Fruit fly (Drosophila melanogaster) whole organism, wandering third instar larva: ENCODE measurements around the gene Lamtor3.

Experiments used
- Abd-B ChIP-seq: fragments of >200 bp; optimal IDR thresholded peaks from 2 replicates; lab custom pipeline; 2017; ENCODE audit warnings: missing biosample characterization, missing genetic modification characterization
- CG32264 ChIP-seq: fragments of 200-800 bp; sonication (Bioruptor generic); optimal IDR thresholded peaks from 2 replicates; lab custom pipeline; 2016; ENCODE audit warnings: missing biosample characterization, missing genetic modification characterization
- Dfd ChIP-seq: fragments of >200 bp; optimal IDR thresholded peaks from 2 replicates; lab custom pipeline; 2017; ENCODE audit warnings: missing biosample characterization, missing genetic modification characterization
- Hr78 ChIP-seq: fragments of >200 bp; optimal IDR thresholded peaks from 2 replicates; lab custom pipeline; 2017; ENCODE audit warnings: missing biosample characterization, missing genetic modification characterization
- Jra ChIP-seq: sonication (Bioruptor generic); optimal IDR thresholded peaks from 2 replicates; lab custom pipeline; 2016; ENCODE audit warnings: missing biosample characterization, missing genetic modification characterization
- Mio ChIP-seq: sonication (Bioruptor generic); optimal IDR thresholded peaks from 2 replicates; lab custom pipeline; 2016; ENCODE audit warnings: missing biosample characterization, missing genetic modification characterization
- N ChIP-seq: fragments of >200 bp; optimal IDR thresholded peaks from 2 replicates; lab custom pipeline; 2018; ENCODE audit warnings: missing biosample characterization, missing external identifiers, missing genetic modification characterization
- Rel ChIP-seq, 2 experiments: fragments of 200-800 bp; sonication (Bioruptor generic) in 1 of 2; optimal IDR thresholded peaks; 2 replicates in 1 of 2; 3 replicates in 1 of 2; lab custom pipeline; 2016 to 2019; ENCODE audit warnings: mild to moderate bottlenecking in 2 of 2, missing biosample characterization in 2 of 2, missing genetic modification characterization in 2 of 2, moderate library complexity in 1 of 2
- Vsx2 ChIP-seq: fragments of 200-300, 225-300 bp; sonication (Bioruptor generic); optimal IDR thresholded peaks from 2 replicates; lab custom pipeline; 2018; ENCODE audit warnings: missing biosample characterization, missing genetic modification characterization; ENCODE audit not compliant: partially characterized antibody
- br ChIP-seq: fragments of 200-800 bp; sonication (Bioruptor generic); optimal IDR thresholded peaks from 2 replicates; lab custom pipeline; 2016; ENCODE audit warnings: missing biosample characterization, missing genetic modification characterization
- brk ChIP-seq: fragments of 200-800 bp; sonication (Bioruptor generic); optimal IDR thresholded peaks from 2 replicates; lab custom pipeline; 2016; ENCODE audit warnings: missing biosample characterization, mild to moderate bottlenecking, missing genetic modification characterization
- dl ChIP-seq, 2 experiments: fragments of 175-275, 200-275 bp in 1 of 2; fragments of 200-275 bp in 1 of 2; sonication (Bioruptor generic); optimal IDR thresholded peaks; lab custom pipeline; 2018; ENCODE audit warnings: mild to moderate bottlenecking in 2 of 2, missing biosample characterization in 2 of 2, missing genetic modification characterization in 2 of 2, moderate library complexity in 2 of 2; ENCODE audit not compliant: partially characterized antibody in 2 of 2, insufficient read depth in 1 of 2
- foxo ChIP-seq, 2 experiments: fragments of 200-800 bp; sonication (Bioruptor generic); optimal IDR thresholded peaks; 2 replicates in 1 of 2; 3 replicates in 1 of 2; lab custom pipeline; 2016 to 2017; ENCODE audit warnings: missing biosample characterization in 2 of 2, missing genetic modification characterization in 2 of 2
- fru ChIP-seq: fragments of 200-800 bp; sonication (Bioruptor generic); optimal IDR thresholded peaks from 3 replicates; lab custom pipeline; 2016; ENCODE audit warnings: missing biosample characterization, mild to moderate bottlenecking, missing genetic modification characterization
- jim ChIP-seq: fragments of 175-275, 200-325 bp; sonication (Bioruptor generic); optimal IDR thresholded peaks from 2 replicates; lab custom pipeline; 2016; ENCODE audit warnings: missing biosample characterization, mild to moderate bottlenecking, missing genetic modification characterization
- pan ChIP-seq: fragments of >200 bp; optimal IDR thresholded peaks from 2 replicates; lab custom pipeline; 2017
- psq ChIP-seq: fragments of 200-800 bp; sonication (Bioruptor generic); optimal IDR thresholded peaks from 3 replicates; lab custom pipeline; 2017; ENCODE audit warnings: missing biosample characterization, mild to moderate bottlenecking, missing genetic modification characterization, moderate library complexity
- rgr ChIP-seq: fragments of 200-800 bp; sonication (Bioruptor generic); optimal IDR thresholded peaks from 3 replicates; lab custom pipeline; 2016; ENCODE audit warnings: missing biosample characterization, mild to moderate bottlenecking, missing genetic modification characterization
- sage ChIP-seq: fragments of 200-800 bp; sonication (Bioruptor generic); optimal IDR thresholded peaks from 2 replicates; lab custom pipeline; 2016; ENCODE audit warnings: missing biosample characterization, mild to moderate bottlenecking, missing genetic modification characterization
- sv ChIP-seq: fragments of 200-800 bp; sonication (Bioruptor generic); optimal IDR thresholded peaks from 3 replicates; lab custom pipeline; 2016; ENCODE audit warnings: missing biosample characterization, missing genetic modification characterization
- usp ChIP-seq: fragments of >200 bp; optimal IDR thresholded peaks from 2 replicates; lab custom pipeline; 2017; ENCODE audit warnings: missing biosample characterization, missing genetic modification characterization
- woc ChIP-seq: sonication (Bioruptor generic); optimal IDR thresholded peaks from 2 replicates; lab custom pipeline; 2016; ENCODE audit warnings: missing biosample characterization, mild to moderate bottlenecking, missing genetic modification characterization

The Lamtor3 gene

dm6 chr2L:17524449-17524848, 43.4 kb downstream of the Lamtor3 start, which contains the start of gene CG15143:
Gene CG15143, minus strand, starts transcription at chr2L:17524549.
- TF ChIP-seq jim (no peak), Abd-B (GFP tag; lab: Kevin White, UChicago) (no peak), brk (GFP tag; lab: Kevin White, UChicago) (no peak), foxo (GFP tag; optimal IDR thresholded peaks at IDR 0.05; lab: Kevin White, UChicago) (no peak), Rel (GFP tag; optimal IDR thresholded peaks at IDR 0.05; lab: Kevin White, UChicago) (no peak), Rel (tag; optimal IDR thresholded peaks at IDR 0.05; lab: Kevin White, UChicago) (no peak), usp (GFP tag; lab: Kevin White, UChicago) (no peak), psq (GFP tag; lab: Kevin White, UChicago) (no peak), CG32264 (GFP tag; lab: Kevin White, UChicago) (no peak), Hr78 (GFP tag; lab: Kevin White, UChicago) (no peak), sv (no peak), fru (GFP tag; lab: Kevin White, UChicago) (no peak), woc (no peak), Mio (no peak)

dm6 chr2L:17529022-17529421, 48.0 kb downstream of the Lamtor3 start, which contains the start of gene CG15144:
Gene CG15144, minus strand, starts transcription at chr2L:17529122.
- TF ChIP-seq Hr78 (GFP tag; lab: Kevin White, UChicago) (no peak), Vsx2 (no peak), pan (lab: Kevin White, UChicago) (no peak), sage (GFP tag; lab: Kevin White, UChicago) (no peak), rgr (no peak), dl (GFP tag; optimal IDR thresholded peaks at IDR 0.05; lab: Kevin White, UChicago; ENCODE audit: insufficient read depth in 1 of 2, partially characterized antibody in 2 of 2) (no peak), Jra (GFP tag; lab: Kevin White, UChicago) (no peak), br (GFP tag; lab: Kevin White, UChicago) (no peak), Dfd (GFP tag; lab: Kevin White, UChicago) (no peak), N (GFP tag; lab: Kevin White, UChicago) (no peak), sv (no peak)
